Worm (Caenorhabditis elegans): ENCODE data around the gene coa-3.

- TF ChIP-seq him-1 (tag; optimal IDR thresholded peaks at IDR 0.05) (no peak), W03F9.2 (tag; optimal IDR thresholded peaks at IDR 0.05) (no peak), dao-5 (tag; optimal IDR thresholded peaks at IDR 0.05) (no peak)
Measured at ce11 chrII:4574658-4575057, 27.8 kb downstream of the coa-3 start.
